Worm (Caenorhabditis elegans): ENCODE data around the gene Y57A10A.24.

ce11 chrII:12260538-12260937 lies 17.8 kb downstream of the Y57A10A.24 start:
- TF ChIP-seq lin-39 (tag; optimal IDR thresholded peaks at IDR 0.05): no peak
- no peak for TF ChIP-seq unc-62 (GFP tag; optimal IDR thresholded peaks at IDR 0.05)
- no peak for TF ChIP-seq snpc-4 (tag; optimal IDR thresholded peaks at IDR 0.05)
- TF ChIP-seq aly-2 (tag; optimal IDR thresholded peaks at IDR 0.05): no peak
- TF ChIP-seq fos-1 (tag; optimal IDR thresholded peaks at IDR 0.05): no peak
- TF ChIP-seq nhr-12 (tag; optimal IDR thresholded peaks at IDR 0.05): no peak
